Fruit fly (Drosophila melanogaster) whole organism, wandering third instar larva: ENCODE results near the gene Sec22.

Source experiments
- Abd-B ChIP-seq: fragments of >200 bp; optimal IDR thresholded peaks from 2 replicates; lab custom pipeline; 2017; ENCODE audit warnings: missing biosample characterization, missing genetic modification characterization
- rgr ChIP-seq: fragments of 200-800 bp; sonication (Bioruptor generic); optimal IDR thresholded peaks from 3 replicates; lab custom pipeline; 2016; ENCODE audit warnings: missing biosample characterization, mild to moderate bottlenecking, missing genetic modification characterization
- usp ChIP-seq: fragments of >200 bp; optimal IDR thresholded peaks from 2 replicates; lab custom pipeline; 2017; ENCODE audit warnings: missing biosample characterization, missing genetic modification characterization

DNA sequence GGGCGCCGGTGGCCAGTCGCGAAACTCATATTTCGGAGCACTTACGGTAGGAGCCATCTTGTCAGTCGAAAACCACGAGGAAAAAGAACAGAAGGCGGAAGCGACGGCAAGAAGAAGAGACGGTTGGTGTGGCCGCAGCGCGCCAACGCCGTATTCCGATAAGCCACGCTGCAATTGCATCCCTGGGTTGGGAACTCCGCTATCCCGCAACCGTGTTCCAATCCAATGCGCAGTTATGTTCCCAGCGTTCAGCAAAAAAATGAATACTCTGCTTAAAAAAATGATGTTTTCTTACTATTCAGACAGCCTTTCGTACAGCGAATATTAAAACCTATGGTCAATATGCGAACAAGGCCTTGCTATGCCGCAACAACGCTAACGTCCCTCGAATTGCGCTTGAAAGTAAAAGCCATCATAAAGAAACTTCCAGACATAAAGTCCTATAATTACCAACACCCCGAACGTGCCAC lies 40.8 kb upstream of the Sec22 start, which contains the start of gene RpL22:
- peak; percentile 92 for TF ChIP-seq rgr (GFP tag; lab: Kevin White, UChicago)
- TF ChIP-seq usp (GFP tag; lab: Kevin White, UChicago): no peak
- no peak for TF ChIP-seq Abd-B
